Worm (Caenorhabditis elegans) whole organism, early embryonic: ENCODE results near the gene bus-1.

Experiments
- B0310.2 ChIP-seq: sonication (generic microtip); optimal IDR thresholded peaks from 2 replicates; lab custom pipeline; 2016; ENCODE audit warnings: mild to moderate bottlenecking, missing genetic modification characterization, missing compliant biosample characterization
- F13C5.2 ChIP-seq: sonication (generic microtip); optimal IDR thresholded peaks from 2 replicates; lab custom pipeline; 2017; ENCODE audit warnings: mild to moderate bottlenecking, missing genetic modification characterization, inconsistent platforms, missing compliant biosample characterization
- aly-1 ChIP-seq: sonication (generic microtip); optimal IDR thresholded peaks from 2 replicates; lab custom pipeline; 2016; ENCODE audit warnings: missing genetic modification characterization, missing compliant biosample characterization
- ama-1 ChIP-seq: fragments of 150-350 bp; optimal IDR thresholded peaks from 2 replicates; lab custom pipeline; 2014
- ceh-13 ChIP-seq: fragments of 200-800 bp; sonication (Bioruptor generic); optimal IDR thresholded peaks from 2 replicates; lab custom pipeline; 2018; ENCODE audit warnings: mild to moderate bottlenecking, missing genetic modification characterization, missing compliant biosample characterization
- ceh-36 ChIP-seq: sonication (generic microtip); optimal IDR thresholded peaks from 2 replicates; lab custom pipeline; 2016; ENCODE audit warnings: missing genetic modification characterization, inconsistent platforms, missing compliant biosample characterization
- ets-7 ChIP-seq: sonication (generic microtip); optimal IDR thresholded peaks from 2 replicates; lab custom pipeline; 2016; ENCODE audit warnings: missing genotype, missing genetic modification characterization, missing compliant biosample characterization
- flt-1 ChIP-seq: fragments of 200-800 bp; sonication (Bioruptor generic); IDR thresholded peaks from 2 replicates; pipeline ENCODE4 v1.3.6; 2022; ENCODE audit warnings: missing genetic modification characterization, missing compliant biosample characterization
- hmbx-1 ChIP-seq: sonication (generic microtip); optimal IDR thresholded peaks from 2 replicates; lab custom pipeline; 2016; ENCODE audit warnings: mild to moderate bottlenecking, missing genetic modification characterization, missing compliant biosample characterization
- hmg-4 ChIP-seq: fragments of 200-800 bp; sonication (Bioruptor generic); optimal IDR thresholded peaks from 2 replicates; lab custom pipeline; 2018; ENCODE audit warnings: mild to moderate bottlenecking, missing genetic modification characterization, missing compliant biosample characterization
- hnd-1 ChIP-seq: sonication (generic microtip); optimal IDR thresholded peaks from 2 replicates; lab custom pipeline; 2016; ENCODE audit warnings: missing genetic modification characterization, missing compliant biosample characterization
- pes-1 ChIP-seq: fragments of 200-800 bp; sonication (Bioruptor generic); IDR thresholded peaks from 2 replicates; pipeline ENCODE4 v1.3.6; 2022; ENCODE audit warnings: missing genetic modification reagents, missing genetic modification characterization, missing compliant biosample characterization
- scrt-1 ChIP-seq: fragments of 200-800 bp; sonication (Bioruptor generic); IDR thresholded peaks from 2 replicates; pipeline ENCODE4 v1.3.6; 2022; ENCODE audit warnings: missing genetic modification characterization, missing compliant biosample characterization
- sea-1 ChIP-seq: fragments of 200-800 bp; sonication (Bioruptor generic); conservative IDR thresholded peaks from 2 replicates; pipeline ENCODE4 v1.3.6; 2022; ENCODE audit warnings: missing genetic modification characterization, missing compliant biosample characterization
- tbx-11 ChIP-seq: fragments of 200-800 bp; sonication (Bioruptor generic); IDR thresholded peaks from 2 replicates; pipeline ENCODE4 v1.3.6; 2022; ENCODE audit warnings: missing genetic modification characterization, missing compliant biosample characterization
- tbx-37 ChIP-seq: fragments of 200-800 bp; sonication (Bioruptor generic); conservative IDR thresholded peaks from 2 replicates; pipeline ENCODE4 v1.3.6; 2022; ENCODE audit warnings: missing genetic modification reagents, missing genetic modification characterization, missing compliant biosample characterization
- tra-4 ChIP-seq: sonication (generic microtip); optimal IDR thresholded peaks from 2 replicates; lab custom pipeline; 2017; ENCODE audit warnings: missing genetic modification characterization, missing compliant biosample characterization

Gene bus-1

DNA sequence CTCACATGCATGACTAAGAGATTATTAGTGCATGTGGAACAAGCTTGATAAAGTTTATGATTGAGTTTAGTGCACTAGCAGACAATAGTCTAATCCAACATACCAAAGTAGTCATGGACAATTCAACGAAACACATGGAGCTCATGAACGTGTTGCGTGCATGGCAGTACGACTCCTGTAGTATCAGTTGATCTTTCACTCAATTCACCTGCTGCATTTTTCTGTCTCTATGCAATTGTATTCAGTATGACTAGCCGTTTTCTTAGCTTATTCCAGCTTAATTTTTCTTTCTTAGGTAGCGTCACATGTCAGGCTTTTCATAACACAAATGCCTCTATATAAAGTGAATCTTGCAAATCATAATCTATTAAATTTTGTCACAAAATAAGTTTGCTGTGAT is 21.3 kb downstream of the bus-1 start, which contains the start of gene srx-1:
srx-1 (plus strand) TSS at position 382 of the 400 bp plus-strand sequence.
- TF ChIP-seq scrt-1: no peak
- TF ChIP-seq hnd-1 (tag; lab: Kevin White, UChicago): no peak
- TF ChIP-seq ceh-13 (GFP tag; lab: Kevin White, UChicago): no peak
- TF ChIP-seq ama-1: no peak
- no peak for TF ChIP-seq hmg-4 (GFP tag; lab: Kevin White, UChicago)
- TF ChIP-seq flt-1 (GFP tag; lab: Robert Waterston, UW): no peak
- no peak for TF ChIP-seq tra-4 (tag; lab: Kevin White, UChicago)
- no peak for TF ChIP-seq tbx-11 (GFP tag; lab: Robert Waterston, UW)
- TF ChIP-seq ets-7: no peak
- no peak for TF ChIP-seq B0310.2 (tag; lab: Kevin White, UChicago)
- no peak for TF ChIP-seq tbx-37 (GFP tag; lab: Robert Waterston, UW)

DNA sequence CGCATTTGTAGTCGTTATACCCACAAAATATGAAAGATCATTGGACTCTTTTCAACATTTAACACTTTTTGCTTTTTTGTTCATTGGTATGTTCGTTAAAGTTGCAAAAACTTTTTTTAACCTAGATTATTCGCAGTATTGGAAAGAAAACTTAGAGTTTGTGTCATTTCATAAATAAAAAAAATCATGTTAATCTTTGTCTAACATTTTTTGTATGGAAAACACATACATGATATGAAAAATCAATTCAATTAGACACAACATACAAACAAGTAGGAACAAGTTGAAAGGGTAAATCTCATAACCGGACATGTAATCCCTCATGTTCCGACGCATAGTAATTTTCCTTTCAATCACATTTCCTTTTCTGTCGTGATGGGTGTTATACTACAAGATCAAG is 23.4 kb downstream of the bus-1 start, which contains the start of gene F59E11.2:
F59E11.2 (plus strand) TSS at position 301 of the 400 bp plus-strand sequence.
- TF ChIP-seq scrt-1 (no peak), hmg-4 (GFP tag; lab: Kevin White, UChicago) (no peak), aly-1 (tag; lab: Kevin White, UChicago) (no peak), pes-1 (GFP tag; lab: Robert Waterston, UW) (no peak), ceh-36 (no peak), F13C5.2 (tag; lab: Kevin White, UChicago) (no peak), flt-1 (GFP tag; lab: Robert Waterston, UW) (no peak), ama-1 (no peak), hnd-1 (tag; lab: Kevin White, UChicago) (no peak), sea-1 (GFP tag; lab: Robert Waterston, UW) (no peak)

DNA sequence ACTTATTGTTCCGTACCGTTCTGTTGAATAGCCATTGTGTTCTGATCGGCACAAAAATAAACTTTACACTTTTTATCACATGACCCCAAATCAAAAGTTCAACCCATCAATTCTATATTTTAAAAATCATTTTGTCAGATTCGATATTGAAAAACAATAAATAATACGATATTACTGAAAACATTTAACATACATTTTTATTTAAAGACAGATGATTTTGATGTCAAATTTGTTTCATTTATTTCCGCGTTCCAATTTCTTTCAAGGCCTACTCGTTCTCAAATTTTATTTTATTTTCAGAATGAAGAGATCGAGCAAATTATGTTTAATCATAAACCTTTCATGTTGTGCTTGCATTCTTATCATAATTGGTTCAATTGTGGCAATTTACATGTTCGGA is 29.8 kb downstream of the bus-1 start, which contains the start of gene F59E11.5:
F59E11.5 (plus strand) TSS at position 301 of the 400 bp plus-strand sequence.
- no peak for TF ChIP-seq tbx-37 (GFP tag; lab: Robert Waterston, UW)
- TF ChIP-seq sea-1 (GFP tag; lab: Robert Waterston, UW): no peak

DNA sequence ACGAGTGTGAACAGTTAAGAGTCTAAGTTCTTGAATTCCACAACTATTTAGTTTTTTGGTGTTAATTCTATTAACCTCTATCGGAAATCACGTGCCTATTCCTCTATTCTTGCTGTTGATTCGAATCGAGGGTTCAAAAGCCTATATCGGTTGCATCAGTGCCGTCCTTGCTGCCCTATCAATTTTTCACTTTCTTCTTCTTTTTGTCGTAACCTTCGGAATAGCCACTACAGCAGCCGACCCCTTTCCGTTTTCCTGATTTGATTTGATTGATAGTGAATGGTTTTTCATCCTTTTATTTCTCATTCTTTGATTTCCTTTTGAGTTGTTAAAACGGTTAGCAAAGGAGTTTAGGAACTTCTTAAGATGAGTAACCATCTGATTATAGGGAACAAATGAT is 30.3 kb downstream of the bus-1 start:
- TF ChIP-seq sea-1 (GFP tag; lab: Robert Waterston, UW) (no peak), pes-1 (GFP tag; lab: Robert Waterston, UW) (no peak), ceh-13 (GFP tag; lab: Kevin White, UChicago) (no peak), tbx-11 (GFP tag; lab: Robert Waterston, UW) (no peak), hmbx-1 (tag; lab: Kevin White, UChicago) (no peak), ama-1 (no peak), ets-7 (no peak), F13C5.2 (tag; lab: Kevin White, UChicago) (no peak), flt-1 (GFP tag; lab: Robert Waterston, UW) (no peak), hmg-4 (GFP tag; lab: Kevin White, UChicago) (no peak), tbx-37 (GFP tag; lab: Robert Waterston, UW) (no peak), ceh-36 (no peak), B0310.2 (tag; lab: Kevin White, UChicago) (no peak), tra-4 (tag; lab: Kevin White, UChicago) (no peak), scrt-1 (no peak), hnd-1 (tag; lab: Kevin White, UChicago) (no peak), aly-1 (tag; lab: Kevin White, UChicago) (no peak)

DNA sequence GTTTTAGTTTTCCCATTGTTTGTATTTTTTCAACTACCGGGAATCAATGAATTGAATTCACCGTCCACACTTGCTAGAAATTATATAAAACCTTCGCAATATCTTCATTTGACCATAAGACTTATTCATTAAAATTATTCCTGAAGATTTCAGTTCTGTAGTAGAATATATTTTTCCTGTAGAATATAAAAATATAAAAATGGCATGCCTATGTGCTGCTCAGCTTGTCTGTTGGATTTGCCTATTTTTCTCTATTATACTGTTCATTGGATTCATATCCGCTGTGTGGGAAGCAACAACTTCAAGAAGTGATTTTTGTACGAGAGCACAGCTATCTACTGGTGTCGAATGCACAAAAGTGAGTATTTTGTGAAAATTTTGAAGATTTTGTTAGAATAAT is 32.9 kb downstream of the bus-1 start, which contains the start of gene F59E11.6:
F59E11.6 (plus strand) TSS at position 111 of the 400 bp plus-strand sequence.
- TF ChIP-seq tbx-37 (GFP tag; lab: Robert Waterston, UW): no peak
- TF ChIP-seq tra-4 (tag; lab: Kevin White, UChicago): no peak
- TF ChIP-seq flt-1 (GFP tag; lab: Robert Waterston, UW): no peak
- TF ChIP-seq hmbx-1 (tag; lab: Kevin White, UChicago): no peak
- no peak for TF ChIP-seq ceh-36
- TF ChIP-seq ama-1: no peak
- no peak for TF ChIP-seq ets-7
- no peak for TF ChIP-seq hnd-1 (tag; lab: Kevin White, UChicago)

DNA sequence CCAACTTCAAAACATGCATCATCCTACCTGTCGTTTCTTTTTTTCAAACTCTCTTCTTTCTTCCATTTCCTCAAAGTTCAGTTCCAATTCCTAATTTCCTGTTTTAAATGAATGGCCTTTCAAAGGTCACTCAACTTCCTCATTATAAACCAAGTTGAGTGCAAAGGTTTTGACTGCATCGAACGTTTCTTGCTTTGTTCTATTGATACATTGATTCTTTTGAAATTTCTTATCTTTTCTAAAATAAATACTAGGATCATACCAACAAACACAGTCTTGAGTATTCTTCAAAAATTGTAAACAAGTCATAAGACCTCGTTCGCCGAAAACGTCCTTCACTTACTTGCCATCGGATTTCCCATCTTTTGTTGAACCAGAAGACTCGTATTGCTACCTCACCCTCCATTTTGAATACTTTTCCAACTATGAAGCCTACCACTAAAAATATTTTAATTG is 34.4 kb downstream of the bus-1 start, which contains the start of gene F59E11.7:
F59E11.7 (plus strand) TSS at position 51 of the 456 bp plus-strand sequence.
- TF ChIP-seq ama-1: no peak
- TF ChIP-seq tbx-37 (GFP tag; lab: Robert Waterston, UW): no peak
- TF ChIP-seq hnd-1 (tag; lab: Kevin White, UChicago): no peak
- TF ChIP-seq scrt-1: no peak
- TF ChIP-seq F13C5.2 (tag; lab: Kevin White, UChicago): no peak
- no peak for TF ChIP-seq sea-1 (GFP tag; lab: Robert Waterston, UW)
- no peak for TF ChIP-seq hmg-4 (GFP tag; lab: Kevin White, UChicago)
- no peak for TF ChIP-seq pes-1 (GFP tag; lab: Robert Waterston, UW)
- TF ChIP-seq tra-4 (tag; lab: Kevin White, UChicago): no peak
- TF ChIP-seq tbx-11 (GFP tag; lab: Robert Waterston, UW): no peak
- no peak for TF ChIP-seq flt-1 (GFP tag; lab: Robert Waterston, UW)
- no peak for TF ChIP-seq B0310.2 (tag; lab: Kevin White, UChicago)
- TF ChIP-seq ceh-13 (GFP tag; lab: Kevin White, UChicago): no peak
- no peak for TF ChIP-seq aly-1 (tag; lab: Kevin White, UChicago)
- no peak for TF ChIP-seq ceh-36

DNA sequence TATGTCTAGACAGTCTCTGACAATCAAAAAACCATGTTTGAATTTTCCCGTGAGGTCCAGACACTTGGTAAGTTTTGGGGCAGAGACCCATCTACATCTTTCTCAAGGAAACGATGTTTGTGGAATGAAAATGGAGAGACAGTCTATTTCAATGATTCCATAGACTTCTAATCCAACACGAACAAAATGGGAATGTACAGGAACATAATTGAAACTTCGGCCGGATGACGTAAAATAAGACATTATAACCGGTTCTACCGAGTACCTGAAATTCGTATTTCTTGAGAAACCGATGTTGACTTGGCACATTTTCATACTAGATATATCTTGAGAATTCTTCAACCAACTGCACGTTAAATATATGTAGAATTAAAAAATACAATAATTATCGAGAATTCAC is 36.5 kb downstream of the bus-1 start, which contains the start of gene str-87:
str-87 (minus strand) TSS at position 101 of the 400 bp plus-strand sequence.
- TF ChIP-seq ama-1 (no peak), tra-4 (tag; lab: Kevin White, UChicago) (no peak), ets-7 (no peak), ceh-36 (no peak), tbx-11 (GFP tag; lab: Robert Waterston, UW) (no peak), pes-1 (GFP tag; lab: Robert Waterston, UW) (no peak), ceh-13 (GFP tag; lab: Kevin White, UChicago) (no peak), tbx-37 (GFP tag; lab: Robert Waterston, UW) (no peak), aly-1 (tag; lab: Kevin White, UChicago) (no peak), hmg-4 (GFP tag; lab: Kevin White, UChicago) (no peak), B0310.2 (tag; lab: Kevin White, UChicago) (no peak), F13C5.2 (tag; lab: Kevin White, UChicago) (no peak), sea-1 (GFP tag; lab: Robert Waterston, UW) (no peak), hnd-1 (tag; lab: Kevin White, UChicago) (no peak), flt-1 (GFP tag; lab: Robert Waterston, UW) (no peak), hmbx-1 (tag; lab: Kevin White, UChicago) (no peak), scrt-1 (no peak)
